Fruit fly (Drosophila melanogaster) whole organism, pupa: Measurements from ENCODE around the gene fig.

ENCODE experiments used
- CG10348 ChIP-seq: fragments of 200-800 bp; sonication (Bioruptor generic); IDR thresholded peaks from 2 replicates; pipeline ENCODE4 v1.3.6; 2022; ENCODE audit warnings: missing biosample characterization, missing genetic modification characterization
- CG12605 ChIP-seq: fragments of 200-800 bp; sonication (Bioruptor generic); IDR thresholded peaks from 2 replicates; pipeline ENCODE4 v1.3.6; 2022; ENCODE audit warnings: missing biosample characterization, missing genetic modification characterization
- CG13204 ChIP-seq: fragments of 200-800 bp; sonication (Bioruptor generic); optimal IDR thresholded peaks from 2 replicates; lab custom pipeline; 2018; ENCODE audit warnings: missing biosample characterization, mild to moderate bottlenecking, missing genetic modification characterization, moderate library complexity
- CG14655 ChIP-seq: fragments of 200-800 bp; sonication (Bioruptor generic); optimal IDR thresholded peaks from 3 replicates; lab custom pipeline; 2017; ENCODE audit warnings: mild to moderate bottlenecking, missing biosample characterization, missing genetic modification reagents, missing genetic modification characterization
- CG15710 ChIP-seq: fragments of 200-800 bp; sonication (Bioruptor generic); optimal IDR thresholded peaks from 2 replicates; lab custom pipeline; 2018; ENCODE audit warnings: missing biosample characterization, mild to moderate bottlenecking, missing genetic modification characterization, moderate library complexity
- CG17806 ChIP-seq: fragments of 200-800 bp; sonication (Bioruptor generic); optimal IDR thresholded peaks from 2 replicates; lab custom pipeline; 2018; ENCODE audit warnings: missing biosample characterization, mild to moderate bottlenecking, missing genetic modification characterization, moderate library complexity
- CG32121 ChIP-seq: fragments of 200-800 bp; sonication (Bioruptor generic); IDR thresholded peaks from 2 replicates; pipeline ENCODE4 v1.3.6; 2022; ENCODE audit warnings: missing biosample characterization, missing genetic modification characterization
- CG34367 ChIP-seq: fragments of 200-800 bp; sonication (Bioruptor generic); optimal IDR thresholded peaks from 2 replicates; lab custom pipeline; 2018; ENCODE audit warnings: missing biosample characterization, mild to moderate bottlenecking, missing genetic modification characterization
- CG4496 ChIP-seq: fragments of 200-800 bp; sonication (Bioruptor generic); IDR thresholded peaks from 3 replicates; pipeline ENCODE4 v1.3.6; 2022; ENCODE audit warnings: missing biosample characterization, missing genetic modification characterization
- CG8159 ChIP-seq: fragments of 200-800 bp; sonication (Bioruptor generic); optimal IDR thresholded peaks from 3 replicates; lab custom pipeline; 2018; ENCODE audit warnings: missing biosample characterization, mild to moderate bottlenecking, missing genetic modification characterization, moderate library complexity
- CG8301 ChIP-seq: fragments of 200-800 bp; sonication (Bioruptor generic); optimal IDR thresholded peaks from 2 replicates; lab custom pipeline; 2018; ENCODE audit warnings: missing biosample characterization, mild to moderate bottlenecking, missing genetic modification characterization
- CG9948 ChIP-seq: fragments of 200-800 bp; sonication (Bioruptor generic); optimal IDR thresholded peaks from 2 replicates; lab custom pipeline; 2018; ENCODE audit warnings: missing biosample characterization, mild to moderate bottlenecking, missing genetic modification characterization, moderate library complexity
- D1 ChIP-seq: fragments of 200-800 bp; sonication (Bioruptor generic); optimal IDR thresholded peaks from 2 replicates; lab custom pipeline; 2018; ENCODE audit warnings: missing biosample characterization, mild to moderate bottlenecking, missing genetic modification characterization, moderate library complexity
- EcR ChIP-seq: fragments of 200-800 bp; sonication (Bioruptor generic); optimal IDR thresholded peaks from 3 replicates; lab custom pipeline; 2019; ENCODE audit warnings: missing biosample characterization, missing genetic modification characterization, mild to moderate bottlenecking, moderate library complexity, missing genetic modification reagents
- Ets98B ChIP-seq: fragments of 200-800 bp; sonication (Bioruptor generic); IDR thresholded peaks from 2 replicates; pipeline ENCODE4 v1.3.6; 2022; ENCODE audit warnings: missing biosample characterization, missing genetic modification characterization
- Pif1A ChIP-seq: fragments of 200-800 bp; sonication (Bioruptor generic); optimal IDR thresholded peaks from 3 replicates; lab custom pipeline; 2016; ENCODE audit warnings: missing biosample characterization, missing genetic modification characterization
- Pif1B ChIP-seq: fragments of 200-800 bp; sonication (Bioruptor generic); optimal IDR thresholded peaks from 3 replicates; lab custom pipeline; 2016; ENCODE audit warnings: missing biosample characterization, missing genetic modification characterization
- Snoo ChIP-seq: fragments of 200-800 bp; sonication (Bioruptor generic); optimal IDR thresholded peaks from 3 replicates; lab custom pipeline; 2017; ENCODE audit warnings: missing biosample characterization, mild to moderate bottlenecking, missing genetic modification characterization, inconsistent platforms
- fd96Ca ChIP-seq: fragments of 200-800 bp; sonication (Bioruptor generic); IDR thresholded peaks from 3 replicates; pipeline ENCODE4 v1.3.6; 2022; ENCODE audit warnings: missing biosample characterization, missing genetic modification characterization
- gl ChIP-seq: fragments of 200-800 bp; sonication (Bioruptor generic); optimal IDR thresholded peaks from 2 replicates; lab custom pipeline; 2018; ENCODE audit warnings: missing biosample characterization, mild to moderate bottlenecking, missing genetic modification characterization
- rn ChIP-seq: fragments of 200-800 bp; sonication (Bioruptor generic); IDR thresholded peaks from 2 replicates; pipeline ENCODE4 v1.3.6; 2022; ENCODE audit warnings: missing biosample characterization, missing genetic modification characterization

The fig gene

dm6 chr3R:29781874-29782273, 1.6 kb upstream of the fig start:
- no peak for TF ChIP-seq Pif1A
- no peak for TF ChIP-seq Snoo (tag; lab: Kevin White, UChicago)
- no peak for TF ChIP-seq CG34367 (tag; lab: Kevin White, UChicago)
- TF ChIP-seq CG14655 (GFP tag; lab: Kevin White, UChicago), result no peak
- TF ChIP-seq CG32121 (GFP tag; lab: Robert Waterston, UW), result no peak
- TF ChIP-seq rn, result no peak
- no peak for TF ChIP-seq gl (tag; lab: Kevin White, UChicago)
- no peak for TF ChIP-seq CG8301 (tag; lab: Kevin White, UChicago)
- TF ChIP-seq Pif1B (GFP tag; lab: Kevin White, UChicago), result no peak
- no peak for TF ChIP-seq CG17806 (tag; lab: Kevin White, UChicago)
- no peak for TF ChIP-seq CG10348 (GFP tag; lab: Robert Waterston, UW)
- no peak for TF ChIP-seq fd96Ca (GFP tag; lab: Robert Waterston, UW)
- TF ChIP-seq EcR (GFP tag; lab: Kevin White, UChicago), result no peak

DNA sequence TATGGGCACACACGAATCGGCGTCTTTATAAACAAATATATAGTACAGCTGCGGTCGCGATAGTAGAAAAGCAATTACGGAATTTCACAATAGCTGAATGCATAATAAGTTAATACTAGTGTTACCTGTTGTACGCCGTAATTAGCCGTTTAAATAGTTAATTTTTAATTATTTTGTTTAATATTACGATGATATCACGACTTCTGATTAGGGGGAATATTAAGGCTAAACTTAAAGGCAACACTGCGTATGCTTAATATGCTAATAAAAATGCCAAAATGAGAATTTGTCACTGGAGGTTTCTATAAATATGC, 1.3 kb downstream of the fig start:
- TF ChIP-seq CG34367 (tag; lab: Kevin White, UChicago), result no peak
- no peak for TF ChIP-seq CG15710 (tag; lab: Kevin White, UChicago)
- TF ChIP-seq CG12605 (GFP tag; lab: Robert Waterston, UW), result no peak
- TF ChIP-seq CG13204 (GFP tag; lab: Kevin White, UChicago), result no peak
- no peak for TF ChIP-seq D1
- no peak for TF ChIP-seq CG32121 (GFP tag; lab: Robert Waterston, UW)
- no peak for TF ChIP-seq CG8159
- TF ChIP-seq CG4496 (GFP tag; lab: Robert Waterston, UW), result no peak
- no peak for TF ChIP-seq CG10348 (GFP tag; lab: Robert Waterston, UW)
- TF ChIP-seq Pif1B (GFP tag; lab: Kevin White, UChicago), result no peak
- TF ChIP-seq fd96Ca (GFP tag; lab: Robert Waterston, UW), result no peak
- TF ChIP-seq Ets98B (GFP tag; lab: Robert Waterston, UW), result no peak
- TF ChIP-seq gl (tag; lab: Kevin White, UChicago), result no peak
- TF ChIP-seq EcR (GFP tag; lab: Kevin White, UChicago), result no peak
- TF ChIP-seq Snoo (tag; lab: Kevin White, UChicago), result no peak
- TF ChIP-seq CG9948, result no peak
- no peak for TF ChIP-seq CG17806 (tag; lab: Kevin White, UChicago)
- no peak for TF ChIP-seq CG14655 (GFP tag; lab: Kevin White, UChicago)

DNA sequence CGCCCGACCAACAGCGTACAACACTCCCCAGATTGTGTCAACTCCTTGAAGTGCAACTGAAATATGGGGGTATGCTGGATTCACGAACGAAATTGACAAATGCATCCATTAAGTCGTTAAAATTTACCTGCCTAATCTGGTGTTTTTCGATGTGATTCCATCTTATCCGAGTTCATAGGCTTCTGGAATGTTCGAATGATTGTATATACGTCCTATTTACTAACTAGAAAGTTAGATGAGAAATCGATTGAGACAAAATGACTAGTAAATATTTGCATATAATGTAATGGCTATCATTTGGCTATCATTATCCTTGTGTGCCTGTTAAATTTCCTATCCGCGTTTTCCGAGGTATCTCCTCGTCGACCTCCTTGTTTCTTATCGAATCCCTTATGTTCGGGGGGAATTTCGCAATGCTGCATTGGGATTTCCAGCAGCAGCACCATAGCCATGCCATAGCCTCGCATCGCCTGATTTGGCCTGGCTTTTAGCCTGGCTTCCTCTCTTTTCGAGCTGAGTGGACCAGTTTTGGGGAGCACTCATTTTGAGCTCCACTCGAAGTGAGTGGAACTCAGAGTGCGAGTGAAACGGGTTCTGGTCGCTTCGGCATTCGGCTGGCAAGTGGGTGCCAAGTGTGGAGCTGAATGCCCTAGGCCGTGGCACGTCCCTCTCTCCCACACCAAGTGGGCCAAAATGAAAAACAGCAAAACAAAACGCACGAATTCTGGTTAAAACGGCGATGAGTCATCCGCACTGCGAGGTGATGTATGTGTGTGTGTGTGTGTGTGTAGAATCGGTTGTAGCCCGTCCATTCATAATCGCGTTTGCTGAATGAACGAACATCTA, 1.9 kb downstream of the fig start:
- peak; percentile 62 for TF ChIP-seq Pif1A
- no peak for TF ChIP-seq gl (tag; lab: Kevin White, UChicago)
- TF ChIP-seq CG4496 (GFP tag; lab: Robert Waterston, UW), result 0 out of 3 replicates have a peak, but pooled peaks have one; percentile 8
- no peak for TF ChIP-seq D1
- TF ChIP-seq fd96Ca (GFP tag; lab: Robert Waterston, UW), result 0 out of 3 replicates have a peak, but pooled peaks have one; percentile 32
- TF ChIP-seq CG32121 (GFP tag; lab: Robert Waterston, UW), result no peak
- TF ChIP-seq rn, result no peak
- TF ChIP-seq CG13204 (GFP tag; lab: Kevin White, UChicago), result peak; percentile 26
- TF ChIP-seq CG34367 (tag; lab: Kevin White, UChicago), result peak; percentile 39
- no peak; the same call in 1 of the 2 replicates for TF ChIP-seq Ets98B (GFP tag; lab: Robert Waterston, UW)
- peak; percentile 22 for TF ChIP-seq Pif1B (GFP tag; lab: Kevin White, UChicago)
- no peak for TF ChIP-seq CG10348 (GFP tag; lab: Robert Waterston, UW)
- TF ChIP-seq CG8301 (tag; lab: Kevin White, UChicago), result peak; percentile 19
- peak; percentile 33; the same call in 1 of the 2 replicates for TF ChIP-seq CG12605 (GFP tag; lab: Robert Waterston, UW)
- TF ChIP-seq CG8159, result peak; percentile 66
- peak; percentile 36 for TF ChIP-seq CG17806 (tag; lab: Kevin White, UChicago)
- peak; percentile 60 for TF ChIP-seq Snoo (tag; lab: Kevin White, UChicago)
- TF ChIP-seq CG14655 (GFP tag; lab: Kevin White, UChicago), result peak; percentile 39
- TF ChIP-seq CG9948, result peak; percentile 56
- TF ChIP-seq CG15710 (tag; lab: Kevin White, UChicago), result peak; percentile 50
- peak; percentile 68 for TF ChIP-seq EcR (GFP tag; lab: Kevin White, UChicago)

- TF ChIP-seq Snoo (tag; lab: Kevin White, UChicago), result no peak
Observed at dm6 chr3R:29777213-29777612, 3.0 kb downstream of the fig start.

dm6 chr3R:29775755-29776686, 4.2 kb downstream of the fig start:
- TF ChIP-seq CG17806 (tag; lab: Kevin White, UChicago) (peak; percentile 5), CG9948 (peak; percentile 7), CG8159 (peak; percentile 59), CG14655 (GFP tag; lab: Kevin White, UChicago) (peak; percentile 7), Pif1B (GFP tag; lab: Kevin White, UChicago) (no peak), CG15710 (tag; lab: Kevin White, UChicago) (no peak), Snoo (tag; lab: Kevin White, UChicago) (no peak), CG4496 (GFP tag; lab: Robert Waterston, UW) (no peak)
- TF ChIP-seq, all 21 proteins: peak for 4
